Worm (Caenorhabditis elegans) whole organism, L3 larva: ENCODE results near the gene F46C5.10.
A peak's percentile ranks its signal among the peaks of the same experiment; 100 is the strongest.

Experiments used
- aly-2 ChIP-seq: fragments of 150-350 bp; optimal IDR thresholded peaks from 2 replicates; lab custom pipeline; 2014; ENCODE audit warnings: missing biosample characterization, missing genetic modification characterization
- ama-1 ChIP-seq: fragments of 150-350 bp; optimal IDR thresholded peaks from 2 replicates; lab custom pipeline; 2018
- ceh-9 ChIP-seq: sonication (generic microtip); optimal IDR thresholded peaks from 2 replicates; lab custom pipeline; 2018; ENCODE audit warnings: missing biosample characterization, missing genetic modification characterization
- daf-12 ChIP-seq: fragments of 150-350 bp; optimal IDR thresholded peaks from 2 replicates; lab custom pipeline; 2014; ENCODE audit warnings: missing biosample characterization, missing genetic modification reagents, missing genetic modification characterization
- egl-27 ChIP-seq: sonication (generic microtip); optimal IDR thresholded peaks from 4 replicates; lab custom pipeline; 2017; ENCODE audit warnings: missing biosample characterization, missing genetic modification reagents, missing genetic modification characterization
- egl-5 ChIP-seq: fragments of 150-350 bp; optimal IDR thresholded peaks from 2 replicates; lab custom pipeline; 2017; ENCODE audit warnings: missing biosample characterization, missing genetic modification reagents, missing genetic modification characterization, inconsistent platforms
- elt-1 ChIP-seq: fragments of 150-350 bp; optimal IDR thresholded peaks from 2 replicates; lab custom pipeline; 2014; ENCODE audit warnings: missing biosample characterization, missing genetic modification characterization
- elt-2 ChIP-seq: sonication (generic microtip); optimal IDR thresholded peaks from 2 replicates; lab custom pipeline; 2016; ENCODE audit warnings: missing genetic modification reagents, mild to moderate bottlenecking, missing genetic modification characterization, missing compliant biosample characterization
- elt-3 ChIP-seq, 3 experiments: fragments of 150-350 bp in 1 of 3; sonication (generic microtip) in 2 of 3; optimal IDR thresholded peaks; 2 replicates in 2 of 3; 4 replicates in 1 of 3; lab custom pipeline; 2014 to 2017; ENCODE audit warnings: missing biosample characterization in 3 of 3, missing genetic modification characterization in 3 of 3
- fkh-10 ChIP-seq: sonication (generic microtip); optimal IDR thresholded peaks from 2 replicates; lab custom pipeline; 2017; ENCODE audit warnings: missing biosample characterization, missing genetic modification reagents, missing genetic modification characterization
- fkh-2 ChIP-seq: fragments of 150-350 bp; optimal IDR thresholded peaks from 2 replicates; lab custom pipeline; 2014; ENCODE audit warnings: missing biosample characterization, missing genetic modification reagents, missing genetic modification characterization
- fos-1 ChIP-seq: fragments of 150-350 bp; optimal IDR thresholded peaks from 2 replicates; lab custom pipeline; 2014; ENCODE audit warnings: missing biosample characterization, missing genetic modification characterization
- hmg-11 ChIP-seq: sonication (generic microtip); optimal IDR thresholded peaks from 2 replicates; lab custom pipeline; 2016; ENCODE audit warnings: missing genetic modification characterization, missing compliant biosample characterization
- jun-1 ChIP-seq: fragments of 150-350 bp; optimal IDR thresholded peaks from 2 replicates; lab custom pipeline; 2014; ENCODE audit warnings: missing biosample characterization, missing genetic modification reagents, missing genetic modification characterization
- lin-15B ChIP-seq: fragments of 150-350 bp; optimal IDR thresholded peaks from 2 replicates; lab custom pipeline; 2014; ENCODE audit warnings: missing biosample characterization, missing genetic modification characterization
- lin-39 ChIP-seq: fragments of 150-350 bp; optimal IDR thresholded peaks from 2 replicates; lab custom pipeline; 2018; ENCODE audit warnings: missing biosample characterization, missing genetic modification reagents, missing genetic modification characterization
- lsy-12 ChIP-seq: sonication (generic microtip); optimal IDR thresholded peaks from 2 replicates; lab custom pipeline; 2016; ENCODE audit warnings: mild to moderate bottlenecking, missing genetic modification characterization, missing compliant biosample characterization
- mdl-1 ChIP-seq: fragments of 150-350 bp; optimal IDR thresholded peaks from 2 replicates; lab custom pipeline; 2014; ENCODE audit warnings: missing biosample characterization, missing genetic modification characterization
- mml-1 ChIP-seq: fragments of 150-350 bp; sonication (generic microtip); optimal IDR thresholded peaks from 3 replicates; lab custom pipeline; 2014; ENCODE audit warnings: missing biosample characterization, missing genetic modification characterization
- nhr-11 ChIP-seq: fragments of 150-350 bp; optimal IDR thresholded peaks from 2 replicates; lab custom pipeline; 2014; ENCODE audit warnings: missing biosample characterization, missing genetic modification characterization
- nhr-12 ChIP-seq: fragments of 150-350 bp; optimal IDR thresholded peaks from 2 replicates; lab custom pipeline; 2014; ENCODE audit warnings: missing biosample characterization, missing genetic modification characterization
- nhr-23 ChIP-seq: fragments of 150-350 bp; optimal IDR thresholded peaks from 2 replicates; lab custom pipeline; 2014; ENCODE audit warnings: missing biosample characterization, missing genetic modification reagents, missing genetic modification characterization
- nhr-237 ChIP-seq: fragments of 150-350 bp; optimal IDR thresholded peaks from 2 replicates; lab custom pipeline; 2014; ENCODE audit warnings: missing biosample characterization, missing genetic modification characterization
- nhr-25 ChIP-seq: sonication (generic microtip); optimal IDR thresholded peaks from 2 replicates; lab custom pipeline; 2017; ENCODE audit warnings: missing biosample characterization, missing genetic modification characterization
- nhr-28 ChIP-seq: fragments of 150-350 bp; optimal IDR thresholded peaks from 2 replicates; lab custom pipeline; 2014; ENCODE audit warnings: missing biosample characterization, missing genetic modification characterization
- nhr-43 ChIP-seq: sonication (generic microtip); optimal IDR thresholded peaks from 2 replicates; lab custom pipeline; 2016; ENCODE audit warnings: mild to moderate bottlenecking, missing genetic modification characterization, missing compliant biosample characterization; ENCODE audit not compliant: poor library complexity, severe bottlenecking
- nhr-67 ChIP-seq: fragments of 150-350 bp; optimal IDR thresholded peaks from 2 replicates; lab custom pipeline; 2014; ENCODE audit warnings: missing biosample characterization, missing genetic modification characterization
- nhr-76 ChIP-seq: fragments of 150-350 bp; sonication (generic microtip); optimal IDR thresholded peaks from 5 replicates; lab custom pipeline; 2014; ENCODE audit warnings: missing biosample characterization, missing genetic modification characterization
- pqm-1 ChIP-seq: fragments of 150-350 bp; optimal IDR thresholded peaks from 2 replicates; lab custom pipeline; 2017; ENCODE audit warnings: missing biosample characterization, missing genetic modification characterization, inconsistent platforms
- skn-1 ChIP-seq: fragments of 150-350 bp; optimal IDR thresholded peaks from 2 replicates; lab custom pipeline; 2014; ENCODE audit warnings: missing biosample characterization, missing genetic modification characterization
- tbx-2 ChIP-seq: sonication (generic microtip); optimal IDR thresholded peaks from 2 replicates; lab custom pipeline; 2016; ENCODE audit warnings: mild to moderate bottlenecking, missing genetic modification characterization, missing compliant biosample characterization
- unc-39 ChIP-seq: sonication (generic microtip); optimal IDR thresholded peaks from 4 replicates; lab custom pipeline; 2017; ENCODE audit warnings: missing biosample characterization, missing genetic modification characterization
- ztf-4 ChIP-seq: fragments of 150-350 bp; optimal IDR thresholded peaks from 2 replicates; lab custom pipeline; 2014; ENCODE audit warnings: missing biosample characterization, missing genetic modification characterization

The F46C5.10 gene

DNA sequence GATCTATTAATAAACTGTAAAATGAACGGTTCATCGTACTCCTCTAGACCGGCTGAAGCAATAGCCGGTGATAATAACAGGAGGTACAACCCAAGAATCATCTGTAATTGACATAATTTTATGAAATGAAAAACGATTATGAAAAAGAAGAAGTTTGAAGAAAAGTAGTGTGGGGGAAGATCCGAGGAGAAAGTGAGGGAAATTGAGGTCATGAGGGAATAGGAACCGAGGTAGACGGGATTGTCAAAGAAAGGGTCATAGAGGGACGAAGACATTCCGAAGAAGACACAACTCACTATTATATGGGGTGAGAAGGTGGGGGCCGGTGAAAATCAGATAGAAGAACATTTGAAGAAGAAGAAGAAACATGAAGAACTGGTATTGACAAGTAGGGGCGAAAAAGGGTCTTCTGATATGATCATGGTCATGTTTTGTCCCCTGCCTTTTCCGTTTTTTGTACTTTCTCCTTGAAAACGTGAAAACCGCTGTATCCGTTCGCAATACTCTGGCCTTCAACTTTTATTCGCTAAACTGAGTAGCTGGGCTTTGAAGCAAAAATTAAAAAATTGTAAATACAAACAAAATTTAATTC is 33.3 kb upstream of the F46C5.10 start, which contains the start of gene oac-46:
oac-46 (minus strand) TSS at position 101 of the 592 bp plus-strand sequence.
- TF ChIP-seq fkh-10 (no peak), nhr-25 (tag; lab: Kevin White, UChicago) (peak; percentile 78), fkh-2 (no peak), nhr-43 (tag; lab: Kevin White, UChicago) (peak; percentile 39), ama-1 (lab: Kevin White, UChicago) (peak; percentile 14), nhr-237 (tag; lab: Kevin White, UChicago) (no peak), mml-1 (no peak), ceh-9 (tag; lab: Kevin White, UChicago) (no peak), nhr-23 (tag; lab: Kevin White, UChicago) (peak; percentile 56)

DNA sequence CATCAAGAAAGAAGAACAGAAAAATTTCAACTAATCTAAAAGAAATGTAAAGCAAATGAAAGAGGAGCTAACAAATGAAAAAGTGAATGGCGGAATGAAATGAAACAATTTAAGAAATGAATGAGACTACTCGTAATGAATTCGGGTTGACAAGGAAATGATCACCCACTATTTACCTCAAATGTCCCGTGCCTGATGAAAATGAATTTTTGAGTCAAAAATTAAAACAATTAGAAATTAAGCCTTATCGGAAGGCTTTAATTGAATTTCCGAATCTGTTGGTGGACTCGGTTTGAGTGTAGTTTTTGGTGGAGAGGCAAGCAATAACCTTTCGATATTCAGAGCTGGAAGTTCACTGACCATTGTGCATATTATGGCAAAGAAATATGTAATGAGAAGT is 30.2 kb upstream of the F46C5.10 start:
- no peak for TF ChIP-seq elt-3 (tag; optimal IDR thresholded peaks at IDR 0.05; lab: Kevin White, UChicago)
- TF ChIP-seq fkh-10 = no peak
- TF ChIP-seq elt-2 (tag; lab: Kevin White, UChicago) = no peak
- no peak for TF ChIP-seq ztf-4
- TF ChIP-seq nhr-76 (tag; lab: Kevin White, UChicago) = no peak
- TF ChIP-seq nhr-67 = no peak
- TF ChIP-seq nhr-12 (tag; lab: Kevin White, UChicago) = no peak
- no peak for TF ChIP-seq fkh-2
- no peak for TF ChIP-seq egl-27 (tag; lab: Kevin White, UChicago)
- TF ChIP-seq daf-12 (tag; lab: Kevin White, UChicago) = no peak
- TF ChIP-seq egl-5 (tag; lab: Kevin White, UChicago) = no peak
- TF ChIP-seq nhr-28 (tag; lab: Kevin White, UChicago) = no peak
- TF ChIP-seq hmg-11 (tag; lab: Kevin White, UChicago) = no peak
- no peak for TF ChIP-seq mdl-1 (tag; lab: Kevin White, UChicago)
- no peak for TF ChIP-seq jun-1 (tag; lab: Kevin White, UChicago)
- no peak for TF ChIP-seq lin-15B (tag; lab: Kevin White, UChicago)
- TF ChIP-seq skn-1 (tag; lab: Kevin White, UChicago) = no peak
- TF ChIP-seq elt-1 (tag; lab: Kevin White, UChicago) = no peak
- TF ChIP-seq tbx-2 (tag; lab: Kevin White, UChicago) = no peak

DNA sequence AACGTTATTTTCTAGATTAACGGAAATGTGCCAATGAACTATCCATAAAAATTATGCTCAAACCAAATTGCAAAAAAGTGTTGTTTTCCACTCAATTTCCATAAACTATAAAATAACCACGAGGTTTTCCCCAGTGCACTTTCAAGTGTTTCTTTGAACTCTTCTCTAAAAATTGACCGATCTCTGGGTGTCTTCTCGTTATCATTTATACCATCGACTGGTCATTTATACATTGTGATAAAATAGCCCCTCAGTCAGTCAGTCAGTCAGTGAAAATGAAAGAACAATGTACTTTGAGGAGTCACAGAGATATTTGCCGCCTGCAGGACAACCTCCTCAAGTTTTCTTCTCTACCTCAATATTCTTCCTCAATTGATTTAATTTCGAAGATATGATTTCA is 27.1 kb upstream of the F46C5.10 start:
- peak; percentile 39 for TF ChIP-seq pqm-1
- no peak for TF ChIP-seq jun-1 (tag; lab: Kevin White, UChicago)

DNA sequence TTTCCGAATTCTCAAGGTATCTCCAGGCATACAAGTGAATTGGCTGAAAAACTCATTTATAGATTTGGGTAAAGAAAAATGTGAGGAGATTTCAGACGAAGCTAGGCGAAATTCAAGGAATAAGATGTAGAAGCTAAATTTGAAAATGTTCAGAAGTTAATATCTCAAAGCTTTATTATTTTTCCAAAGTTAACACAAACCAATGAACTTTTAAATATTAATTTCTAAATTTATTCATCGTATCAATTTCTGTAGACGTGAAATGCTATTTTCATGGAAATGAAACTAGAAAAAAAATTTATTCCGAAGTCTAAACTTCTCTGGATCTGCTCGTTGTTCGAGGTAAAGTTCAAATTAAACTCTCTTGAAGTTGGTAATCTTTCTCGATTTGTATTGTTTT is 26.5 kb upstream of the F46C5.10 start, which contains the start of gene agxt-1:
agxt-1 (plus strand) TSS at position 301 of the 400 bp plus-strand sequence.
- TF ChIP-seq fos-1 (tag; lab: Kevin White, UChicago) = no peak
- TF ChIP-seq nhr-43 (tag; lab: Kevin White, UChicago) = no peak
- no peak for TF ChIP-seq lin-39
- TF ChIP-seq ztf-4 = no peak
- TF ChIP-seq skn-1 (tag; lab: Kevin White, UChicago) = no peak
- no peak for TF ChIP-seq nhr-76 (tag; lab: Kevin White, UChicago)
- no peak for TF ChIP-seq pqm-1
- no peak for TF ChIP-seq lsy-12 (tag; lab: Kevin White, UChicago)
- TF ChIP-seq egl-27 (tag; lab: Kevin White, UChicago) = no peak
- TF ChIP-seq aly-2 = no peak
- TF ChIP-seq nhr-25 (tag; lab: Kevin White, UChicago) = no peak
- TF ChIP-seq nhr-12 (tag; lab: Kevin White, UChicago) = no peak
- TF ChIP-seq ceh-9 (tag; lab: Kevin White, UChicago) = no peak
- TF ChIP-seq elt-2 (tag; lab: Kevin White, UChicago) = no peak
- TF ChIP-seq hmg-11 (tag; lab: Kevin White, UChicago) = no peak
- TF ChIP-seq unc-39 (tag; lab: Kevin White, UChicago) = no peak
- TF ChIP-seq fkh-10 = no peak
- TF ChIP-seq nhr-11 (tag; lab: Kevin White, UChicago) = no peak
- no peak for TF ChIP-seq nhr-67
- TF ChIP-seq jun-1 (tag; lab: Kevin White, UChicago) = no peak
